Worm (Caenorhabditis elegans): Measurements from ENCODE around the gene dpy-20.

ce11 chrIV:11716414-11716813 is 15.8 kb upstream of the dpy-20 start:
- TF ChIP-seq R02D3.7 (tag; optimal IDR thresholded peaks at IDR 0.05) (no peak), elt-3 (tag; optimal IDR thresholded peaks at IDR 0.05) (no peak), aly-2 (tag; optimal IDR thresholded peaks at IDR 0.05) (no peak), pha-4 (tag; optimal IDR thresholded peaks at IDR 0.05) (no peak), nhr-23 (tag; optimal IDR thresholded peaks at IDR 0.05) (no peak)

Data from whole organism, L3 larva.